Worm (Caenorhabditis elegans) whole organism, midembryonic: ENCODE results near the gene pgl-1.

Source experiments
- T22C8.4 ChIP-seq: fragments of 200-800 bp; sonication (Bioruptor generic); IDR thresholded peaks from 2 replicates; pipeline ENCODE4 v1.3.6; 2022; ENCODE audit warnings: missing genetic modification characterization, missing compliant biosample characterization
- cog-1 ChIP-seq: sonication (generic microtip); optimal IDR thresholded peaks from 2 replicates; lab custom pipeline; 2016; ENCODE audit warnings: missing genetic modification characterization, missing compliant biosample characterization
- flt-1 ChIP-seq: fragments of 200-800 bp; sonication (Bioruptor generic); IDR thresholded peaks from 2 replicates; pipeline ENCODE4 v1.3.6; 2022; ENCODE audit warnings: missing genetic modification characterization, missing compliant biosample characterization
- klf-2 ChIP-seq: fragments of 200-800 bp; sonication (Bioruptor generic); conservative IDR thresholded peaks from 2 replicates; pipeline ENCODE4 v1.3.6; 2022; ENCODE audit warnings: missing genetic modification reagents, missing genetic modification characterization, missing compliant biosample characterization
- med-1 ChIP-seq: sonication (generic microtip); optimal IDR thresholded peaks from 2 replicates; lab custom pipeline; 2017; ENCODE audit warnings: missing genetic modification characterization, mild to moderate bottlenecking, missing compliant biosample characterization, antibody characterized with exemption, missing genetic modification reagents; ENCODE audit not compliant: insufficient read depth
- ref-1 ChIP-seq: fragments of 200-800 bp; sonication (Bioruptor generic); conservative IDR thresholded peaks from 2 replicates; pipeline ENCODE4 v1.3.6; 2022; ENCODE audit warnings: missing genetic modification reagents, missing genetic modification characterization, missing compliant biosample characterization
- tab-1 ChIP-seq: fragments of 200-800 bp; sonication (Bioruptor generic); IDR thresholded peaks from 2 replicates; pipeline ENCODE4 v1.3.6; 2022; ENCODE audit warnings: missing genetic modification characterization, missing compliant biosample characterization
- ztf-23 ChIP-seq: fragments of 200-800 bp; sonication (Bioruptor generic); IDR thresholded peaks from 2 replicates; pipeline ENCODE4 v1.3.6; 2022; ENCODE audit warnings: missing genetic modification reagents, missing genetic modification characterization, missing compliant biosample characterization
- ztf-29 ChIP-seq: fragments of 200-800 bp; sonication (Bioruptor generic); IDR thresholded peaks from 2 replicates; pipeline ENCODE4 v1.3.6; 2022; ENCODE audit warnings: missing genetic modification reagents, missing genetic modification characterization, missing compliant biosample characterization

pgl-1 gene

ce11 chrIV:7012731-7013445, 35.8 kb upstream of the pgl-1 start:
- TF ChIP-seq flt-1 (GFP tag; lab: Robert Waterston, UW) (no peak), ztf-29 (GFP tag; lab: Robert Waterston, UW) (no peak), ref-1 (GFP tag; lab: Robert Waterston, UW) (no peak), T22C8.4 (GFP tag; lab: Robert Waterston, UW) (no peak), cog-1 (tag; lab: Kevin White, UChicago) (no peak), tab-1 (GFP tag; lab: Robert Waterston, UW) (no peak), ztf-23 (GFP tag; lab: Robert Waterston, UW) (no peak), klf-2 (no peak), med-1 (GFP tag; lab: Kevin White, UChicago) (no peak)

- TF ChIP-seq ztf-23 (GFP tag; lab: Robert Waterston, UW): no peak
- TF ChIP-seq T22C8.4 (GFP tag; lab: Robert Waterston, UW): no peak
- TF ChIP-seq ztf-29 (GFP tag; lab: Robert Waterston, UW): no peak
- TF ChIP-seq cog-1 (tag; lab: Kevin White, UChicago): no peak
- no peak for TF ChIP-seq med-1 (GFP tag; lab: Kevin White, UChicago)
- TF ChIP-seq klf-2: no peak
- TF ChIP-seq ref-1 (GFP tag; lab: Robert Waterston, UW): no peak
- no peak for TF ChIP-seq tab-1 (GFP tag; lab: Robert Waterston, UW)
- no peak for TF ChIP-seq flt-1 (GFP tag; lab: Robert Waterston, UW)
Measured at ce11 chrIV:7012214-7012613, 35.1 kb upstream of the pgl-1 start.

ce11 chrIV:7011728-7012127, 34.6 kb upstream of the pgl-1 start, which contains the start of gene trxr-1:
Gene trxr-1, plus strand, starts transcription at chrIV:7011954.
- TF ChIP-seq klf-2: no peak
- TF ChIP-seq tab-1 (GFP tag; lab: Robert Waterston, UW): no peak
- no peak for TF ChIP-seq ref-1 (GFP tag; lab: Robert Waterston, UW)
- TF ChIP-seq flt-1 (GFP tag; lab: Robert Waterston, UW): no peak
- TF ChIP-seq cog-1 (tag; lab: Kevin White, UChicago): no peak
- no peak for TF ChIP-seq ztf-29 (GFP tag; lab: Robert Waterston, UW)
- no peak for TF ChIP-seq ztf-23 (GFP tag; lab: Robert Waterston, UW)
- no peak for TF ChIP-seq T22C8.4 (GFP tag; lab: Robert Waterston, UW)
- no peak for TF ChIP-seq med-1 (GFP tag; lab: Kevin White, UChicago)

- TF ChIP-seq ref-1 (GFP tag; lab: Robert Waterston, UW) (no peak), T22C8.4 (GFP tag; lab: Robert Waterston, UW) (no peak), klf-2 (no peak), ztf-23 (GFP tag; lab: Robert Waterston, UW) (no peak), med-1 (GFP tag; lab: Kevin White, UChicago) (no peak), cog-1 (tag; lab: Kevin White, UChicago) (no peak), flt-1 (GFP tag; lab: Robert Waterston, UW) (no peak), tab-1 (GFP tag; lab: Robert Waterston, UW) (no peak), ztf-29 (GFP tag; lab: Robert Waterston, UW) (no peak)
Measured at ce11 chrIV:7010835-7011234, 33.7 kb upstream of the pgl-1 start, which contains the start of gene C25A8.1. Gene C25A8.1, plus strand, starts transcription at chrIV:7011135.

ce11 chrIV:7010195-7010594, 33.1 kb upstream of the pgl-1 start:
- TF ChIP-seq T22C8.4 (GFP tag; lab: Robert Waterston, UW) (no peak), cog-1 (tag; lab: Kevin White, UChicago) (no peak), ztf-23 (GFP tag; lab: Robert Waterston, UW) (no peak), flt-1 (GFP tag; lab: Robert Waterston, UW) (no peak), tab-1 (GFP tag; lab: Robert Waterston, UW) (no peak), med-1 (GFP tag; lab: Kevin White, UChicago) (no peak), ref-1 (GFP tag; lab: Robert Waterston, UW) (no peak), ztf-29 (GFP tag; lab: Robert Waterston, UW) (no peak), klf-2 (no peak)

ce11 chrIV:7009531-7009930, 32.4 kb upstream of the pgl-1 start, which contains the start of gene C25A8.2:
Gene C25A8.2, plus strand, starts transcription at chrIV:7009831.
- TF ChIP-seq tab-1 (GFP tag; lab: Robert Waterston, UW) (no peak), ztf-23 (GFP tag; lab: Robert Waterston, UW) (no peak), ref-1 (GFP tag; lab: Robert Waterston, UW) (no peak), cog-1 (tag; lab: Kevin White, UChicago) (no peak), med-1 (GFP tag; lab: Kevin White, UChicago) (no peak), klf-2 (no peak), ztf-29 (GFP tag; lab: Robert Waterston, UW) (no peak), T22C8.4 (GFP tag; lab: Robert Waterston, UW) (no peak), flt-1 (GFP tag; lab: Robert Waterston, UW) (no peak)

- no peak for TF ChIP-seq flt-1 (GFP tag; lab: Robert Waterston, UW)
- no peak for TF ChIP-seq tab-1 (GFP tag; lab: Robert Waterston, UW)
- TF ChIP-seq ref-1 (GFP tag; lab: Robert Waterston, UW): no peak
- no peak for TF ChIP-seq cog-1 (tag; lab: Kevin White, UChicago)
- no peak for TF ChIP-seq ztf-29 (GFP tag; lab: Robert Waterston, UW)
- TF ChIP-seq ztf-23 (GFP tag; lab: Robert Waterston, UW): no peak
- TF ChIP-seq klf-2: no peak
Measured at ce11 chrIV:7003323-7003722, 26.2 kb upstream of the pgl-1 start, which contains the start of gene cht-3. Gene cht-3, plus strand, starts transcription at chrIV:7003623.

ce11 chrIV:6999206-6999605, 22.1 kb upstream of the pgl-1 start, which contains the start of gene C25A8.5:
Gene C25A8.5, plus strand, starts transcription at chrIV:6999506.
- TF ChIP-seq ztf-29 (GFP tag; lab: Robert Waterston, UW) (no peak), med-1 (GFP tag; lab: Kevin White, UChicago) (no peak)

- TF ChIP-seq cog-1 (tag; lab: Kevin White, UChicago) (no peak), med-1 (GFP tag; lab: Kevin White, UChicago) (no peak), ref-1 (GFP tag; lab: Robert Waterston, UW) (no peak), ztf-29 (GFP tag; lab: Robert Waterston, UW) (no peak), klf-2 (no peak), flt-1 (GFP tag; lab: Robert Waterston, UW) (no peak)
Measured at ce11 chrIV:6997918-6998317, 20.8 kb upstream of the pgl-1 start.
